Fruit fly (Drosophila melanogaster): ENCODE data around the gene Agpat3.

DNA sequence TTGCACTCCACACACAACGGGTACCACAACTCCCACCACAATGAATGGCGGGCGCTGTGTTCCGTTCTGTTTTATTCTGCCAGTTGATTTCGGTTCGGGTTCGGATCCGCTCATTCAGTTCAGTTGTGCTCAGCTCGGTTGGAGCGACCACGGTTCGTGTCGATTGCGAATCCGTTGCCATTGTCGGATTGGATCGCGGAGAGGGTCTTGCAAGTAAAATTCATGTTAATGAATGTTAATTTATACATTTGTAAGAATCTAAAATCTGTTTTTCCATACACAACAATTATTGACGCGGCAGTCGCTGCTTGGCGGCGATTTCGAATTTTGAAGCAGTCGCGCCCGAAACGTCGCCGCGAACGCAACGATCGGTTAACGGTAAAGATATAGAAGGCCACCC, 8.7 kb upstream of the Agpat3 start, which contains the start of gene Gagr:
- TF ChIP-seq rn (GFP tag; IDR thresholded peaks at IDR 0.05): no peak
- no peak for TF ChIP-seq CG13204 (GFP tag; optimal IDR thresholded peaks at IDR 0.05)
- TF ChIP-seq Ets98B (GFP tag; IDR thresholded peaks at IDR 0.05): no peak
- TF ChIP-seq CG17806 (tag; optimal IDR thresholded peaks at IDR 0.05): no peak
- TF ChIP-seq Snoo (tag; optimal IDR thresholded peaks at IDR 0.05): no peak
- no peak for TF ChIP-seq fd96Ca (GFP tag; IDR thresholded peaks at IDR 0.05)
- no peak for TF ChIP-seq CG34367 (tag; optimal IDR thresholded peaks at IDR 0.05)
- no peak for TF ChIP-seq CG8159 (tag; optimal IDR thresholded peaks at IDR 0.05)
- no peak for TF ChIP-seq CG10348 (GFP tag; IDR thresholded peaks at IDR 0.05)
- TF ChIP-seq D1 (tag; optimal IDR thresholded peaks at IDR 0.05): no peak
